Fruit fly (Drosophila melanogaster) whole organism: ENCODE measurements around the gene MsrA.

Experiments used
- CG8478 ChIP-seq: fragments of >200 bp; optimal IDR thresholded peaks from 2 replicates; lab custom pipeline; 2018; ENCODE audit warnings: inconsistent platforms
- Dll ChIP-seq: fragments of >200 bp; optimal IDR thresholded peaks from 2 replicates; lab custom pipeline; 2017
- EcR ChIP-seq, 2 experiments: fragments of >200 bp; optimal IDR thresholded peaks; 2 replicates each; lab custom pipeline; 2017; ENCODE audit warnings: missing biosample characterization in 2 of 2, missing genetic modification characterization in 2 of 2, missing genetic modification reagents in 2 of 2
- pan ChIP-seq: fragments of >200 bp; optimal IDR thresholded peaks from 2 replicates; lab custom pipeline; 2017
- psq ChIP-seq: fragments of >200 bp; optimal IDR thresholded peaks from 2 replicates; lab custom pipeline; 2017
- usp ChIP-seq: fragments of >200 bp; optimal IDR thresholded peaks from 2 replicates; lab custom pipeline; 2017; ENCODE audit warnings: missing biosample characterization, missing genetic modification characterization, mixed read lengths

MsrA gene

DNA sequence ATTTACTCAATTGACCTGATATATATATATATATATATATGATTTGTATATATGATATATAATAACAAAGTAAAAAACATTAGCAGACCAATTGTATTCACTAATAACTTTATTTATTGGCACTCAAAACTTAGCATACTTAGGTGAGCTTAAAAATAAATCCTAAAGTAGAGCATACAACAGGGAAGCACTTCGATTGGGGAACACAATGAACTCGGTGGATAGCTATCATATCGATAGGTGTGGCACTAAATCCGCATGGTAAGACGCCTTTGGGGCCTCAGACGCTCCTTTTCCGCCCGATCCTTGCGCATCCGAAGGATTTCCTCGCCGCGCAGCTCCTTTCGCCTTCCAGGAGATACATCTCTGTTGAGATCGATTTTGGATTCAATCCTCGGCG lies 5.6 kb downstream of the MsrA start:
- TF ChIP-seq psq (lab: Kevin White, UChicago), result no peak
- TF ChIP-seq CG8478, result no peak
- no peak for TF ChIP-seq EcR (GFP tag; optimal IDR thresholded peaks at IDR 0.05; lab: Kevin White, UChicago)
- TF ChIP-seq usp (GFP tag; lab: Kevin White, UChicago), result no peak
- TF ChIP-seq pan (lab: Kevin White, UChicago), result no peak
- no peak for TF ChIP-seq Dll (lab: Kevin White, UChicago)

dm6 chr3L:15516956-15517355 lies 6.1 kb downstream of the MsrA start, which contains the start of gene CG13454:
Gene CG13454 (minus strand): TSS chr3L:15517056.
- no peak for TF ChIP-seq pan (lab: Kevin White, UChicago)
- no peak for TF ChIP-seq EcR (GFP tag; optimal IDR thresholded peaks at IDR 0.05; lab: Kevin White, UChicago)
- TF ChIP-seq Dll (lab: Kevin White, UChicago), result no peak

dm6 chr3L:15517508-15517907 lies 6.7 kb downstream of the MsrA start:
- no peak for TF ChIP-seq Dll (lab: Kevin White, UChicago)
- TF ChIP-seq EcR (GFP tag; optimal IDR thresholded peaks at IDR 0.05; lab: Kevin White, UChicago), result no peak
- TF ChIP-seq CG8478, result no peak
- no peak for TF ChIP-seq psq (lab: Kevin White, UChicago)
- TF ChIP-seq pan (lab: Kevin White, UChicago), result no peak
- TF ChIP-seq usp (GFP tag; lab: Kevin White, UChicago), result no peak

DNA sequence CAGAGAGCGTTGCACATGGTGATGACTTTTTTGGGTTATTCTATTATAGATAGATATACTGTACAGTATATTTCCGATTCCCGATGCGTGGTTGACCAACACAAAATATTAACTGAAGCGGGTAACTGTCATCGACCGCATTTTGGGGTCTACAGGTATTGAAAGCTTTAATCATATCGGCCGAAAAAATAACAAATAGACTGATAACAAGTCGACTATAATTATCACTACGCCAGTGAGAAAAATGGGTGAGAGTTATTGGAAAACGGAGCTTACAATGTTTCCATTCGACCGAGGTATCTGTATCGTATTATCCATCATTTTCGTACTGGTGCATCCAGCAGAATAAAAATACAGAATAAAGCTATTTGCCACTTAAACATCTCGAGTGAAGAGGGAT lies 7.5 kb downstream of the MsrA start:
- no peak for TF ChIP-seq usp (GFP tag; lab: Kevin White, UChicago)
- no peak for TF ChIP-seq psq (lab: Kevin White, UChicago)
- TF ChIP-seq EcR (GFP tag; optimal IDR thresholded peaks at IDR 0.05; lab: Kevin White, UChicago), result no peak
- no peak for TF ChIP-seq Dll (lab: Kevin White, UChicago)
- TF ChIP-seq CG8478, result no peak
- TF ChIP-seq pan (lab: Kevin White, UChicago), result no peak

- TF ChIP-seq EcR (GFP tag; optimal IDR thresholded peaks at IDR 0.05; lab: Kevin White, UChicago), result no peak
- no peak for TF ChIP-seq CG8478
- TF ChIP-seq psq (lab: Kevin White, UChicago), result no peak
- no peak for TF ChIP-seq Dll (lab: Kevin White, UChicago)
- no peak for TF ChIP-seq usp (GFP tag; lab: Kevin White, UChicago)
- TF ChIP-seq pan (lab: Kevin White, UChicago), result no peak
These were observed 8.6 kb downstream of the MsrA start, which contains the start of gene mex1 for dm6 chr3L:15519492-15519891. Gene mex1 (minus strand): TSS chr3L:15519592.

DNA sequence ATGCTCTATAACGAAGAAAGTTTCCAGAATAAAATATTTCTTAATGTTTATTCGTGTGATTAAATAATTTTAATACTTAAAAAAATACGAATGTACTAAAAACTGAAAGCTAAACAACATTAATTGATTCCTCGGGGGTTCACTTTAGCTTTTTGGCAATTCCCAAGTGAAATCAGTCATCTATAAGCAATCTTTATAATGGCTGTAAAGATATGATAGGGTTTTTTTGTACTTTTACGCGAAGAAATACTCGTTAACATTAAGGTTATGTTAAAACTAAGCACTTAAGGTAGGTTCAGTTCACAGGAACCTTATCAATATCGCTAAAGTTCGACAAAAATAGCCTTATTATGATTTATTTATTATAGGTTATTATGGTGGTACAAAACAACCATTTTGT lies 9.1 kb downstream of the MsrA start:
- TF ChIP-seq pan (lab: Kevin White, UChicago) (no peak), usp (GFP tag; lab: Kevin White, UChicago) (no peak), psq (lab: Kevin White, UChicago) (no peak), EcR (GFP tag; optimal IDR thresholded peaks at IDR 0.05; lab: Kevin White, UChicago) (no peak), CG8478 (no peak), Dll (lab: Kevin White, UChicago) (no peak)

DNA sequence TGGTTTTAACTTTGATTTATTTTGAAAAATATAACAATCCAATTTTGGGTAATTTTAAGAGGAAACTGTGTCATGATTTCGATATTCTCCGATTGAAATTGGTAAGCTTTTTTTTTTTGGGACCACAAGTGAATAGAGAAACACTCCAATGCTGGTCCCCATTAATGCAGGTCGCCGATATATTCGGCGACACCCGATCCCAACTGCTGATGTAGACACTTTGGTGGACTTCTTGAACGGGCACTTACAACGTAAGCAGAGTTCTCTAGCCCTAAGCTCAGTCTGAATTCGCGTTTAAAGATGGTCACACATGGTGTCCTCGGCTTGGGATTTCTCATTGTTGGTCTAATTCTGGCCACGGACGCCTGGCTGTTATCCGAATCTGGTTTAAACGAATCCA lies 9.5 kb downstream of the MsrA start, which contains the start of gene yellow-k:
yellow-k (plus strand) TSS at position 301 of the 400 bp plus-strand sequence.
- TF ChIP-seq EcR (GFP tag; optimal IDR thresholded peaks at IDR 0.05; lab: Kevin White, UChicago) (no peak), pan (lab: Kevin White, UChicago) (no peak), CG8478 (no peak), usp (GFP tag; lab: Kevin White, UChicago) (no peak), psq (lab: Kevin White, UChicago) (no peak), Dll (lab: Kevin White, UChicago) (no peak)

- TF ChIP-seq EcR (GFP tag; optimal IDR thresholded peaks at IDR 0.05; lab: Kevin White, UChicago) (no peak), pan (lab: Kevin White, UChicago) (no peak), CG8478 (no peak), Dll (lab: Kevin White, UChicago) (no peak), usp (GFP tag; lab: Kevin White, UChicago) (no peak), psq (lab: Kevin White, UChicago) (no peak)
These were observed 13.0 kb downstream of the MsrA start, which contains the start of gene CG7945 for dm6 chr3L:15523806-15524346. Gene CG7945 (minus strand): TSS chr3L:15524137.

DNA sequence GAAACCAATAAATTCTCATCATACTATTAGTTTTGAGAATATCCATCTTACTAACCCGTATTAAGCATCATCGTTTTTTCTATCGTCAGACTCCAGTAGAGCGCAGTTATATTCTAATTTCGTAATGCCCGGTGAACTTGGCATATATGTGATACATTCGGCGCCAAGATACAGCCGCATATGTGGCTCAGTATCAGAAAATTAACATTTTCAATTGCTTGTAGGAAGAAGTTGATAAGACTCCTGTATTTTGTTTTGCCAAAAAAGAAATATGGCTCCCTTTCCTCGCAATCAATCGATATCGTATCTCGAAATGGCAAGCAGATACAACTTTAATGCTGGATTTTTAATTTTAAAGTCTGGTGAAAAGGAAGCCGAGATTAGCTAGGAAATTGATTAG lies 14.3 kb downstream of the MsrA start, which contains the start of gene CG33986:
CG33986 (minus strand) TSS at position 101 of the 400 bp plus-strand sequence.
- TF ChIP-seq usp (GFP tag; lab: Kevin White, UChicago), result no peak

- no peak for TF ChIP-seq EcR (GFP tag; optimal IDR thresholded peaks at IDR 0.05; lab: Kevin White, UChicago)
- TF ChIP-seq CG8478, result no peak
- TF ChIP-seq Dll (lab: Kevin White, UChicago), result no peak
- no peak for TF ChIP-seq usp (GFP tag; lab: Kevin White, UChicago)
- TF ChIP-seq pan (lab: Kevin White, UChicago), result no peak
- no peak for TF ChIP-seq psq (lab: Kevin White, UChicago)
These were observed 15.9 kb downstream of the MsrA start, which contains the start of gene CG33985 for dm6 chr3L:15526712-15527111. Gene CG33985 (minus strand): TSS chr3L:15526812.

dm6 chr3L:15527416-15527815 lies 16.6 kb downstream of the MsrA start, which contains the start of gene CG42729:
Gene CG42729 (minus strand): TSS chr3L:15527516.
- TF ChIP-seq EcR (GFP tag; optimal IDR thresholded peaks at IDR 0.05; lab: Kevin White, UChicago) (no peak), psq (lab: Kevin White, UChicago) (no peak), usp (GFP tag; lab: Kevin White, UChicago) (no peak), pan (lab: Kevin White, UChicago) (no peak), Dll (lab: Kevin White, UChicago) (no peak), CG8478 (no peak)

DNA sequence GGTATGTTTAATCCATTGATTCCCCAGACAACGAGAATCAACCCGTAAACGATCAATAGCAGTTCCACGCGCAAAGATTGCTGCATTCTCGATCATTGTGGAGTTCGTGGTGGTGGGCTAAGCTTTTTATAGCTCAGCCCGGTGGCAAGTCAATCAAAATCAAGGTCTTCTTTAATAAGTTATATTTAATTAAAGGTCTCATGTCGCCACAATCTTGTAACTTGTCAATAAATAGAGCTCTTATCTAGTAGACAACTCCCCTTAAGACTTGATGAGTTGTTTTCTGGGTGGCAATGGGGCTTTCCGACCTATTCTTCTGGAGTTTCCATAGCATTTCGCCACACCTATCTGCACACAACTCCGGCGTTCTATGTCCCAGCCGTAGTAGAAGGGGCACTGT lies 17.2 kb downstream of the MsrA start, which contains the start of gene CG42728:
CG42728 (minus strand) TSS at position 101 of the 400 bp plus-strand sequence.
- TF ChIP-seq psq (lab: Kevin White, UChicago) (no peak), pan (lab: Kevin White, UChicago) (no peak), EcR (GFP tag; optimal IDR thresholded peaks at IDR 0.05; lab: Kevin White, UChicago) (no peak), Dll (lab: Kevin White, UChicago) (no peak), CG8478 (no peak), usp (GFP tag; lab: Kevin White, UChicago) (no peak)
